Worm (Caenorhabditis elegans) whole organism, young adult: ENCODE data around the gene H01M10.1.

ENCODE experiments used
- B0336.3 ChIP-seq: fragments of 200-800 bp; sonication (Bioruptor generic); IDR thresholded peaks from 2 replicates; pipeline ENCODE4 v1.3.6; 2022; ENCODE audit warnings: missing genetic modification characterization, missing compliant biosample characterization
- K11D2.4 ChIP-seq: fragments of 200-800 bp; sonication (Bioruptor generic); IDR thresholded peaks from 2 replicates; pipeline ENCODE4 v1.3.6; 2022; ENCODE audit warnings: missing genetic modification reagents, missing genetic modification characterization, missing compliant biosample characterization
- ceh-91 ChIP-seq: fragments of 200-800 bp; sonication (Bioruptor generic); IDR thresholded peaks from 2 replicates; pipeline ENCODE4 v1.3.6; 2022; ENCODE audit warnings: missing genetic modification reagents, missing genetic modification characterization, missing compliant biosample characterization
- egl-44 ChIP-seq: fragments of 200-800 bp; sonication (Bioruptor generic); IDR thresholded peaks from 2 replicates; pipeline ENCODE4 v1.3.6; 2022; ENCODE audit warnings: missing genetic modification reagents, missing genetic modification characterization, missing compliant biosample characterization
- hlh-26 ChIP-seq: fragments of 200-800 bp; sonication (Bioruptor generic); conservative IDR thresholded peaks from 2 replicates; pipeline ENCODE4 v1.3.6; 2022; ENCODE audit warnings: missing genetic modification reagents, missing genetic modification characterization, missing compliant biosample characterization
- pha-4 ChIP-seq: fragments of 150-350 bp; sonication (generic microtip); optimal IDR thresholded peaks from 2 replicates; lab custom pipeline; 2014; ENCODE audit warnings: missing biosample characterization, missing genetic modification reagents, missing genetic modification characterization
- snpc-1.3 ChIP-seq: sonication (generic microtip); optimal IDR thresholded peaks from 2 replicates; lab custom pipeline; 2017; ENCODE audit warnings: missing genetic modification characterization, mild to moderate bottlenecking, missing compliant biosample characterization, antibody characterized with exemption, moderate library complexity, missing genotype, missing genetic modification reagents; ENCODE audit not compliant: insufficient read depth
- snpc-4 ChIP-seq, 5 experiments: fragments of 150-350 bp in 1 of 5; sonication (generic microtip) in 4 of 5; optimal IDR thresholded peaks; 2 replicates each; lab custom pipeline; 2014 to 2018; ENCODE audit warnings: missing genetic modification characterization in 5 of 5, missing biosample characterization in 3 of 5, antibody characterized with exemption in 2 of 5, mild to moderate bottlenecking in 2 of 5, missing compliant biosample characterization in 2 of 5, missing genotype in 2 of 5, moderate library complexity in 2 of 5, missing genetic modification reagents in 1 of 5
- sptf-2 ChIP-seq: fragments of 200-800 bp; sonication (Bioruptor generic); optimal IDR thresholded peaks from 2 replicates; lab custom pipeline; 2018; ENCODE audit warnings: mild to moderate bottlenecking, missing genetic modification characterization, missing compliant biosample characterization
- ztf-25 ChIP-seq: fragments of 200-800 bp; sonication (Bioruptor generic); IDR thresholded peaks from 2 replicates; pipeline ENCODE4 v1.3.6; 2022; ENCODE audit warnings: missing genetic modification reagents, missing genetic modification characterization, missing compliant biosample characterization
- ztf-28 ChIP-seq: fragments of 200-800 bp; sonication (Bioruptor generic); IDR thresholded peaks from 2 replicates; pipeline ENCODE4 v1.3.6; 2022; ENCODE audit warnings: missing genetic modification reagents, missing genetic modification characterization, missing compliant biosample characterization

- TF ChIP-seq egl-44 (GFP tag; lab: Robert Waterston, UW) (no peak), B0336.3 (no peak), ceh-91 (GFP tag; lab: Robert Waterston, UW) (no peak), snpc-4 (GFP tag; optimal IDR thresholded peaks at IDR 0.05; lab: Kevin White, UChicago) (no peak), snpc-4 (tag; optimal IDR thresholded peaks at IDR 0.05; lab: Kevin White, UChicago) (no peak), K11D2.4 (GFP tag; lab: Robert Waterston, UW) (no peak), ztf-28 (GFP tag; lab: Robert Waterston, UW) (no peak), pha-4 (tag; lab: Kevin White, UChicago) (no peak), snpc-1.3 (no peak), ztf-25 (no peak), sptf-2 (GFP tag; lab: Kevin White, UChicago) (no peak), hlh-26 (GFP tag; lab: Robert Waterston, UW) (no peak)
Measured at ce11 chrX:2601025-2601705, 20.8 kb upstream of the H01M10.1 start.
